Worm (Caenorhabditis elegans) whole organism, midembryonic: ENCODE measurements around the gene cox-11.

ENCODE experiments used
- T22C8.4 ChIP-seq: fragments of 200-800 bp; sonication (Bioruptor generic); IDR thresholded peaks from 2 replicates; pipeline ENCODE4 v1.3.6; 2022; ENCODE audit warnings: missing genetic modification characterization, missing compliant biosample characterization
- cog-1 ChIP-seq: sonication (generic microtip); optimal IDR thresholded peaks from 2 replicates; lab custom pipeline; 2016; ENCODE audit warnings: missing genetic modification characterization, missing compliant biosample characterization
- flt-1 ChIP-seq: fragments of 200-800 bp; sonication (Bioruptor generic); IDR thresholded peaks from 2 replicates; pipeline ENCODE4 v1.3.6; 2022; ENCODE audit warnings: missing genetic modification characterization, missing compliant biosample characterization
- klf-2 ChIP-seq: fragments of 200-800 bp; sonication (Bioruptor generic); conservative IDR thresholded peaks from 2 replicates; pipeline ENCODE4 v1.3.6; 2022; ENCODE audit warnings: missing genetic modification reagents, missing genetic modification characterization, missing compliant biosample characterization
- med-1 ChIP-seq: sonication (generic microtip); optimal IDR thresholded peaks from 2 replicates; lab custom pipeline; 2017; ENCODE audit warnings: missing genetic modification characterization, mild to moderate bottlenecking, missing compliant biosample characterization, antibody characterized with exemption, missing genetic modification reagents; ENCODE audit not compliant: insufficient read depth
- ref-1 ChIP-seq: fragments of 200-800 bp; sonication (Bioruptor generic); conservative IDR thresholded peaks from 2 replicates; pipeline ENCODE4 v1.3.6; 2022; ENCODE audit warnings: missing genetic modification reagents, missing genetic modification characterization, missing compliant biosample characterization
- tab-1 ChIP-seq: fragments of 200-800 bp; sonication (Bioruptor generic); IDR thresholded peaks from 2 replicates; pipeline ENCODE4 v1.3.6; 2022; ENCODE audit warnings: missing genetic modification characterization, missing compliant biosample characterization
- ztf-23 ChIP-seq: fragments of 200-800 bp; sonication (Bioruptor generic); IDR thresholded peaks from 2 replicates; pipeline ENCODE4 v1.3.6; 2022; ENCODE audit warnings: missing genetic modification reagents, missing genetic modification characterization, missing compliant biosample characterization
- ztf-29 ChIP-seq: fragments of 200-800 bp; sonication (Bioruptor generic); IDR thresholded peaks from 2 replicates; pipeline ENCODE4 v1.3.6; 2022; ENCODE audit warnings: missing genetic modification reagents, missing genetic modification characterization, missing compliant biosample characterization

cox-11 gene

DNA sequence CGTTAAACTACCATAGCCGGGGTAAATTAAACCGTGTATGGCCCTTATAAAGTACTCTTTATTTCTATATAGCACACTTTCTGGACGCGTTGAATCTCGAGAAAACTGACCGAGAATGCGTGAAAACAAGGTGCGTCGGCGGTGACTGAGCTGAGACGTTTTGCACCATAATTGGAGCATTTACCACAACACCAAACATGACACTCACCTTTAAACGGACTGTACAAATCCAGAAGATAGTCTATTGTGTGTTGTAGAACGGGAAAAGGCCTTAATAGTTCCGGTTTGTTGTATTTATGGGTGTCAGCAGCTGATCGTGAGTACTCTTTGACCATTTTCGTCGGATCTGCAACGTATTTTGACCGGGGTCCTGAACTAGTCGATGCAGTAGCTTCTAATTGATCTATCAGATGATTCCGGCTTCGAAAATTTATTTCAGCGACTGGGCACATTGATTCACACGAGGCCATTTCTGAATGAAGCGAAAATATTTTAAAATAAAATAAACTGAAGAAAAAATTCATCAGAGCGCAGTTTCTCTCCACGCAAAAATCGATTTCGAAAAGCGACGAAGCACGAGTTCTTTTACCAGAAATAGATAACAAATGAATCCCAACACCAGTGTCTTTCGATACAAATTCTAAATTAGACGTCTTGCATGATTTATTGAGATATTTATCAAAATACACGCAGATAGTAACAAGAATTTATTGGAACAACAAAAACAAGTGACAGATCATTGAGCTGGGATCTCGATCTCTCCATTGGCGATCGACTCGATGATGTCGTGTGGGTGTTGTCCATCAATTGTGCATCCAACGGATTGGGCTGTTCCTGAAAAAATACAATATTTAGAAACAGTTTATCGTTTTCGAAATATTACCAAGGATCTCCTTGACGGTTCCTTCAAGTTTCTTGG lies 4.9 kb upstream of the cox-11 start, which contains the start of gene tag-115:
Gene tag-115, minus strand, starts transcription at position 472 of the 919 bp plus-strand sequence.
- TF ChIP-seq klf-2 (GFP tag; lab: Robert Waterston, UW) (no peak), ref-1 (GFP tag; lab: Robert Waterston, UW) (no peak), flt-1 (GFP tag; lab: Robert Waterston, UW) (no peak), med-1 (no peak)

DNA sequence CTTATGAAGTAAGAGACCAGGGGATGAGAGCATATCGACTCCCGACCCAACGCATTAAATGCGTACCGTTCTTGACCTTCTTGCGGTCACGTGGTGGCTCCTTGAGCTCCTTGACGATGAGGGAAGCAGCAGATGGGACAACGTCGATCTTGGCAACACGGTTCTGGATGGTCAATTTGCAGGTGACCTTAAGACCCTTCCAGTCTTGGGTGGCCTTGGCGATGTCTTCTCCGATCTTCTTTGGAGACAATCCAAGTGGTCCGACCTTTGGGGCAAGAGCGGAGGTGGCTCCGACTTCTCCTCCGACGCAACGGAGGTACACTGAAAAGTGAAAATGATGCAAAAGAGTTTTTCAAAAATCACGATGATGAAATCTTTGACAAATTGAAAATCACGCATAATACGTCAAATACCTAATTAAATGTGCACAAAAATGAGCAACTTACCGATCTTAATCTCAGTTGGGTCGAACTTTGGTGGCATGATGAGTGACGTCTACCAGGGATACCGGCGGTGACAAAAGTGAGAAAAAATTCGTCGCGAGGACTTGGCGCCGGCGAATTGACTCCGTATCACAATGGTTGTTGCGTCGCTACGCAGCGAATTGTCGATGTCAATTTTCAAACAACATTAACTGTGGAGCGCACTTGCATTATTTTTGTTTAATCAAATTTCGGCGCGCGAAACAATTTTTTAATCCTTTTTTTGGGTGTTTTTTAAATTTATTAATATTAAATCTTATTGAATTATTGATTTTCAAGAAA lies 3.9 kb upstream of the cox-11 start, which contains the start of gene rpl-12:
Gene rpl-12, minus strand, starts transcription at position 574 of the 764 bp plus-strand sequence.
- TF ChIP-seq klf-2 (GFP tag; lab: Robert Waterston, UW), result 0 out of 2 replicates have a peak, but pooled peaks have one; percentile 15
- TF ChIP-seq ztf-29 (GFP tag; lab: Robert Waterston, UW), result no peak
- no peak for TF ChIP-seq tab-1 (GFP tag; lab: Robert Waterston, UW)
- TF ChIP-seq T22C8.4 (GFP tag; lab: Robert Waterston, UW), result peak; percentile 58; the same call in 1 of the 2 replicates
- no peak for TF ChIP-seq med-1
- TF ChIP-seq ref-1 (GFP tag; lab: Robert Waterston, UW), result no peak
- peak; percentile 77 for TF ChIP-seq flt-1 (GFP tag; lab: Robert Waterston, UW)
- peak; percentile 98 for TF ChIP-seq cog-1 (tag; lab: Kevin White, UChicago)
- peak; percentile 89 for TF ChIP-seq ztf-23 (GFP tag; lab: Robert Waterston, UW)

DNA sequence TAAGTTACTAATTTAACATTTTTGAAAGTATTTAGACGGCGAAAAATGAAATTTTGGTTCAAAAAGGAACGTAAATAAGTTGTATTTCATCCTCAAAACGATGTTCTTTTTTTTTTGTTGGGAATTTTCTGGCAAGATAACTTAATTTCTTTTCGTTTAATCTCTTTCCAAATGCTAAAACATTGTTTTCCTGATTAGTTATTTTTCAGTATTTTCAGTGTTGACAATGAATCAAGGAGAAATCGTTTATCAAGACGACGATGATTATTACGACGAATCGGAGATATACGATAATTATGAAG lies 3.3 kb upstream of the cox-11 start, which contains the start of gene lin-54:
Gene lin-54, plus strand, starts transcription at position 203 of the 302 bp plus-strand sequence.
- no peak for TF ChIP-seq klf-2 (GFP tag; lab: Robert Waterston, UW)
- TF ChIP-seq ztf-29 (GFP tag; lab: Robert Waterston, UW), result no peak
- no peak for TF ChIP-seq ztf-23 (GFP tag; lab: Robert Waterston, UW)
- no peak for TF ChIP-seq ref-1 (GFP tag; lab: Robert Waterston, UW)
- no peak for TF ChIP-seq tab-1 (GFP tag; lab: Robert Waterston, UW)
- no peak for TF ChIP-seq flt-1 (GFP tag; lab: Robert Waterston, UW)
- TF ChIP-seq T22C8.4 (GFP tag; lab: Robert Waterston, UW), result no peak

DNA sequence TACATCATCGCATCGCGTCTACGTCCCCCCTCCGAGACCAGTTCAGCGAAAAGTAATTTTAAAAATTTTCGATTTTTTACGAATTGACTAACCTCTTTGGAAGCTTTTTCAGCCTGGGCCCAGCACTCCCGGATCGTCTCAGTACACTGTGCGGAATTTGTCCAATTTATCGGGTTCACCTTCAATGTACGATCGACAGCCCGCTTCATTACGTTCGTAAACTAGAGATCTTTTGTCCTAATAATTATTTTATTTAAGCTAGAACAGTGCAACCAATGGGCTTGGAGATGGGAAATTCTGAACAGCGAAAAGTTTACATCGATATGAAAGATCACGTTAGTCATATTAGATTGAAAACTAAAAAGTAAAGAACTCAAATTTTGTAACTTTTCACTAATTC lies 2.8 kb upstream of the cox-11 start:
- TF ChIP-seq med-1 (no peak), ztf-29 (GFP tag; lab: Robert Waterston, UW) (no peak), ztf-23 (GFP tag; lab: Robert Waterston, UW) (no peak), klf-2 (GFP tag; lab: Robert Waterston, UW) (no peak), flt-1 (GFP tag; lab: Robert Waterston, UW) (no peak), T22C8.4 (GFP tag; lab: Robert Waterston, UW) (no peak), tab-1 (GFP tag; lab: Robert Waterston, UW) (no peak), cog-1 (tag; lab: Kevin White, UChicago) (no peak), ref-1 (GFP tag; lab: Robert Waterston, UW) (no peak)

DNA sequence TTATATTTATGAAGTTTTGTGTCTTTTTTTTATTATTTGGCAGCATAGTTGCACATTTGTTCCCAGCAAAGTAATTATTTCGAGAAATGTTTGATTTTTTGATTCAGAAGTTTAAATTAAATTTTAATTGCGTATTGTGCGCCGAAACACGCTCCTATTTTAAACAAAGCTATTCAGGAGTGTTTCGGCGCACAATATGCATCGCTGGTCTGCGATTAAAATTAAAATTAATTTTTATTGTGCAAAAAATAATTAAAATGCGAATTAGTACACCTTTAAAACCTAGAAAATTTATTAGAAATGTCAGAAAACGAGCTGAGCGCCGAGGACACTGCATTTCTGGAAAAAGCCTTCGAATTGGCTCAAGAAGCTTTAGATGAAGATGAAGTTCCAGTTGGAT lies 749 bp upstream of the cox-11 start, which contains the start of gene JC8.4:
Gene JC8.4, plus strand, starts transcription at position 301 of the 400 bp plus-strand sequence.
- no peak for TF ChIP-seq ref-1 (GFP tag; lab: Robert Waterston, UW)
- TF ChIP-seq flt-1 (GFP tag; lab: Robert Waterston, UW), result no peak
- no peak for TF ChIP-seq klf-2 (GFP tag; lab: Robert Waterston, UW)
- TF ChIP-seq cog-1 (tag; lab: Kevin White, UChicago), result no peak
- no peak for TF ChIP-seq T22C8.4 (GFP tag; lab: Robert Waterston, UW)
- no peak for TF ChIP-seq med-1
- no peak for TF ChIP-seq ztf-29 (GFP tag; lab: Robert Waterston, UW)
- no peak for TF ChIP-seq tab-1 (GFP tag; lab: Robert Waterston, UW)
- TF ChIP-seq ztf-23 (GFP tag; lab: Robert Waterston, UW), result no peak

DNA sequence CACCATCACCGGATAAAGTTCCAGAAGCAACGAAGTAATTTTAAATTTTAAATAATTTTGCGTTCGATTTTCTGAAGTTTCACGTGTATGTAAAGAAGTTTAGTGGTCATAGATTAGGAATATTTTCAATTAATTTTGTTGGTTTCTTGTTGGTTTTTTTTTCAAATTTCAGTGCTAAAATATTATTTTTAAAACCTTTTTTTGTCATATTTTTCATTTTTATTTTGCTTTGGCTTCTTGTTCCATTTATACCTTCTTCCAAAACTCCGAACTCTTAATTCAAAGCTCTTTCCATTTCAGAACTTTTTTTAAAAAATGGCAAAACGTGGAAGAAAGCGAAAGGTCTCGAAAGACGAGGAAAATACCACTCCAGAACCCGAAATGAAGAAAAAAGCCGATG lies 2.8 kb downstream of the cox-11 start, which contains the start of gene JC8.7:
Gene JC8.7, plus strand, starts transcription at position 301 of the 400 bp plus-strand sequence.
- TF ChIP-seq ztf-23 (GFP tag; lab: Robert Waterston, UW) (no peak), med-1 (no peak), klf-2 (GFP tag; lab: Robert Waterston, UW) (no peak), ref-1 (GFP tag; lab: Robert Waterston, UW) (no peak), cog-1 (tag; lab: Kevin White, UChicago) (no peak), tab-1 (GFP tag; lab: Robert Waterston, UW) (no peak), T22C8.4 (GFP tag; lab: Robert Waterston, UW) (no peak), flt-1 (GFP tag; lab: Robert Waterston, UW) (no peak), ztf-29 (GFP tag; lab: Robert Waterston, UW) (no peak)

DNA sequence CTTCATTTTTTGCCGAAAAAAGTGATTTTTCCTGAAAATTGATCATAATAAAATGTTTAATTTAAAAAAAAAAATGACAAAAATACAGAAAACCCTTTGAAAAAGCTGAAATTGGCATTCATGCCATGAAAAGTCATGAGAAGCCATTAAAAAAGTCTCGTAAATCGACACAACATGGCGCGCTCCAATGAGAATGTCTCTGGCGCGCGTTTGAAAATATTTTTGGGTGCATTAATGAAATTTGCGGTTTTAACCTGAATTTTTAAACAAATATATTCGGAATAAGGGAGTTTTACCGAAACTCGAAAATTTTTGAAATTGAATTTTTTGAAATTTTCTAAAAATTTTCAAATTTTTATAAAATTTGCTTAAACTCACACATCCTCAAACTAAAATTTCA lies 3.7 kb downstream of the cox-11 start:
- TF ChIP-seq ref-1 (GFP tag; lab: Robert Waterston, UW), result no peak
- TF ChIP-seq cog-1 (tag; lab: Kevin White, UChicago), result no peak
- no peak for TF ChIP-seq ztf-29 (GFP tag; lab: Robert Waterston, UW)
- no peak for TF ChIP-seq tab-1 (GFP tag; lab: Robert Waterston, UW)
- TF ChIP-seq klf-2 (GFP tag; lab: Robert Waterston, UW), result no peak
- no peak for TF ChIP-seq ztf-23 (GFP tag; lab: Robert Waterston, UW)
- TF ChIP-seq med-1, result no peak
- no peak for TF ChIP-seq T22C8.4 (GFP tag; lab: Robert Waterston, UW)
- TF ChIP-seq flt-1 (GFP tag; lab: Robert Waterston, UW), result no peak

DNA sequence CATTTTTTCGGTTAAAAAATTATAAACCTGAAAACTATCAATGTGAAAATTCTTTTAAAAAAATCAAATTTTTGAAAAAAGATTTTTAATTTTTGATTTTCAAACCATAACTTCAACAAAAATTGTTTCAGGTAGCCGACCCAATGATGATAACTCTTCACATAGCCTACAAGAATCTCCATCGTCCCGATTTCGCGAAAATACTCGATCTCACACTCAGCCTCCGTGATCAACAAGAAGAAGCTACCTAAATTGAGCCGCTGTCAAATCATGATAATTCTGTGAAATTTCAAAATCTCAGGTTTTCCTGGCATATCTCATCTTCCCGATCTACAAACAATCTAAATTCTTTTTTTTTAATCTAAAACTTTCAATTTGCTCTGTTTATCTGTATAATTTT lies 6.1 kb downstream of the cox-11 start:
- TF ChIP-seq ztf-29 (GFP tag; lab: Robert Waterston, UW), result no peak
- no peak for TF ChIP-seq cog-1 (tag; lab: Kevin White, UChicago)
- TF ChIP-seq ref-1 (GFP tag; lab: Robert Waterston, UW), result no peak
- no peak for TF ChIP-seq T22C8.4 (GFP tag; lab: Robert Waterston, UW)
- no peak for TF ChIP-seq ztf-23 (GFP tag; lab: Robert Waterston, UW)
- no peak for TF ChIP-seq tab-1 (GFP tag; lab: Robert Waterston, UW)
- TF ChIP-seq klf-2 (GFP tag; lab: Robert Waterston, UW), result no peak
- no peak for TF ChIP-seq flt-1 (GFP tag; lab: Robert Waterston, UW)
- TF ChIP-seq med-1, result no peak
